Worm (Caenorhabditis elegans): ENCODE results near the gene spp-2.

ce11 chrX:7271968-7272367 lies 44.6 kb downstream of the spp-2 start, which contains the start of gene F46H5.11:
- TF ChIP-seq aly-1 (tag; optimal IDR thresholded peaks at IDR 0.05) (no peak), tra-4 (tag; optimal IDR thresholded peaks at IDR 0.05) (no peak), ceh-36 (tag; optimal IDR thresholded peaks at IDR 0.05) (no peak), B0310.2 (tag; optimal IDR thresholded peaks at IDR 0.05) (no peak), F13C5.2 (tag; optimal IDR thresholded peaks at IDR 0.05) (no peak), hmg-4 (GFP tag; optimal IDR thresholded peaks at IDR 0.05) (no peak), ama-1 (optimal IDR thresholded peaks at IDR 0.05) (no peak), hnd-1 (tag; optimal IDR thresholded peaks at IDR 0.05) (no peak), hmbx-1 (tag; optimal IDR thresholded peaks at IDR 0.05) (no peak), ets-7 (tag; optimal IDR thresholded peaks at IDR 0.05) (no peak), flt-1 (GFP tag; IDR thresholded peaks at IDR 0.05) (no peak), sea-1 (GFP tag; conservative IDR thresholded peaks at IDR 0.05) (no peak)
